Fruit fly (Drosophila melanogaster) whole organism, embryonic: ENCODE data around the gene SNRPG.

Experiments used
- Asciz ChIP-seq: fragments of 200-800 bp; sonication (Bioruptor generic); optimal IDR thresholded peaks from 2 replicates; lab custom pipeline; 2017; ENCODE audit warnings: missing biosample characterization, mild to moderate bottlenecking, missing genetic modification characterization, missing genetic modification reagents
- Bdp1 ChIP-seq: fragments of 200-800 bp; sonication (Bioruptor generic); optimal IDR thresholded peaks from 3 replicates; lab custom pipeline; 2016; ENCODE audit warnings: missing biosample characterization, missing genetic modification characterization
- CG10462 ChIP-seq: fragments of 200-800 bp; sonication (Bioruptor generic); optimal IDR thresholded peaks from 2 replicates; lab custom pipeline; 2016; ENCODE audit warnings: missing biosample characterization, missing genetic modification characterization
- CG10979 ChIP-seq: fragments of 200-800 bp; sonication (Bioruptor generic); optimal IDR thresholded peaks from 2 replicates; lab custom pipeline; 2018; ENCODE audit warnings: missing biosample characterization, mild to moderate bottlenecking, missing genetic modification characterization, moderate library complexity
- CG11504 ChIP-seq: fragments of 200-800 bp; sonication (Bioruptor generic); optimal IDR thresholded peaks from 3 replicates; lab custom pipeline; 2019; ENCODE audit warnings: missing biosample characterization, mild to moderate bottlenecking, missing genetic modification characterization, moderate library complexity
- CG12942 ChIP-seq: fragments of 200-800 bp; sonication (Bioruptor generic); optimal IDR thresholded peaks from 3 replicates; lab custom pipeline; 2016; ENCODE audit warnings: missing biosample characterization, missing genetic modification characterization
- CG15479 ChIP-seq: fragments of 200-800 bp; sonication (Bioruptor generic); optimal IDR thresholded peaks from 3 replicates; lab custom pipeline; 2019; ENCODE audit warnings: missing biosample characterization, mild to moderate bottlenecking, missing genetic modification characterization, moderate library complexity
- CG15601 ChIP-seq: fragments of 200-800 bp; sonication (Bioruptor generic); optimal IDR thresholded peaks from 3 replicates; lab custom pipeline; 2019; ENCODE audit warnings: missing biosample characterization, mild to moderate bottlenecking, missing genetic modification characterization, moderate library complexity
- CG16815 ChIP-seq: fragments of 200-800 bp; sonication (Bioruptor generic); optimal IDR thresholded peaks from 3 replicates; lab custom pipeline; 2017; ENCODE audit warnings: missing biosample characterization, mild to moderate bottlenecking, missing genetic modification characterization
- CG18476 ChIP-seq: fragments of 200-800 bp; sonication (Bioruptor generic); optimal IDR thresholded peaks from 2 replicates; lab custom pipeline; 2016; ENCODE audit warnings: missing biosample characterization, mild to moderate bottlenecking, missing genetic modification characterization
- CG2712 ChIP-seq: fragments of 200-800 bp; optimal IDR thresholded peaks from 3 replicates; lab custom pipeline; 2019; ENCODE audit warnings: missing biosample characterization, mild to moderate bottlenecking, missing genetic modification characterization, moderate library complexity
- CG2875 ChIP-seq: fragments of 200-800 bp; sonication (Bioruptor generic); optimal IDR thresholded peaks from 2 replicates; lab custom pipeline; 2017; ENCODE audit warnings: missing biosample characterization, mild to moderate bottlenecking, missing genetic modification characterization, missing genetic modification reagents
- CG32767 ChIP-seq: fragments of 200-800 bp; sonication (Bioruptor generic); IDR thresholded peaks from 2 replicates; pipeline ENCODE4 v1.3.6; 2022; ENCODE audit warnings: missing biosample characterization, missing genetic modification characterization
- CG4404 ChIP-seq: fragments of 200-800 bp; sonication (Bioruptor generic); IDR thresholded peaks from 2 replicates; pipeline ENCODE4 v1.3.6; 2022; ENCODE audit warnings: missing biosample characterization, missing genetic modification characterization
- CG6689 ChIP-seq: fragments of 200-800 bp; sonication (Bioruptor generic); IDR thresholded peaks from 2 replicates; pipeline ENCODE4 v1.3.6; 2022; ENCODE audit warnings: missing biosample characterization, missing genetic modification characterization
- CG7987 ChIP-seq: fragments of 200-800 bp; sonication (Bioruptor generic); optimal IDR thresholded peaks from 2 replicates; lab custom pipeline; 2018; ENCODE audit warnings: missing biosample characterization, mild to moderate bottlenecking, missing genetic modification characterization, moderate library complexity
- CG8924 ChIP-seq: fragments of 200-800 bp; optimal IDR thresholded peaks from 3 replicates; lab custom pipeline; 2019; ENCODE audit warnings: missing biosample characterization, mild to moderate bottlenecking, missing genetic modification characterization, moderate library complexity
- CoRest ChIP-seq: fragments of 200-800 bp; sonication (Bioruptor generic); optimal IDR thresholded peaks from 3 replicates; lab custom pipeline; 2018; ENCODE audit warnings: missing biosample characterization, mild to moderate bottlenecking, missing genetic modification characterization, moderate library complexity
- CrebB ChIP-seq: fragments of 200-800 bp; sonication (Bioruptor generic); optimal IDR thresholded peaks from 3 replicates; lab custom pipeline; 2018; ENCODE audit warnings: missing biosample characterization, mild to moderate bottlenecking, missing genetic modification characterization
- Ets97D ChIP-seq: fragments of 200-800 bp; sonication (Bioruptor generic); optimal IDR thresholded peaks from 3 replicates; lab custom pipeline; 2016; ENCODE audit warnings: missing biosample characterization, missing genetic modification characterization
- Hr51 ChIP-seq, 2 experiments: fragments of 200-800 bp; sonication (Bioruptor generic); optimal IDR thresholded peaks; 2 replicates in 1 of 2; 3 replicates in 1 of 2; lab custom pipeline; 2016 to 2018; ENCODE audit warnings: missing biosample characterization in 2 of 2, missing genetic modification characterization in 2 of 2, mild to moderate bottlenecking in 1 of 2, moderate library complexity in 1 of 2
- Jarid2 ChIP-seq: fragments of 200-800 bp; sonication (Bioruptor generic); optimal IDR thresholded peaks from 3 replicates; lab custom pipeline; 2017; ENCODE audit warnings: mild to moderate bottlenecking, missing biosample characterization, missing genetic modification reagents, missing genetic modification characterization
- MTF-1 ChIP-seq: fragments of 200-800 bp; sonication (Bioruptor generic); optimal IDR thresholded peaks from 2 replicates; lab custom pipeline; 2018; ENCODE audit warnings: missing biosample characterization, mild to moderate bottlenecking, missing genetic modification characterization, borderline replicate concordance
- Mes4 ChIP-seq: fragments of 200-800 bp; sonication (Bioruptor generic); optimal IDR thresholded peaks from 2 replicates; lab custom pipeline; 2016; ENCODE audit warnings: missing biosample characterization, missing genetic modification characterization
- Nf-YA ChIP-seq: fragments of 200-800 bp; sonication (Bioruptor generic); IDR thresholded peaks from 2 replicates; pipeline ENCODE4 v1.3.6; 2022; ENCODE audit warnings: missing biosample characterization, missing genetic modification characterization
- Nf-YB ChIP-seq: fragments of 200-800 bp; sonication (Bioruptor generic); optimal IDR thresholded peaks from 3 replicates; lab custom pipeline; 2019; ENCODE audit warnings: missing biosample characterization, mild to moderate bottlenecking, missing genetic modification characterization, moderate library complexity
- Pdp1 ChIP-seq, 2 experiments: fragments of 200-800 bp; sonication (Bioruptor generic); optimal IDR thresholded peaks; 3 replicates each; lab custom pipeline; 2016; ENCODE audit warnings: missing biosample characterization in 2 of 2, missing genetic modification characterization in 2 of 2, mild to moderate bottlenecking in 1 of 2, moderate library complexity in 1 of 2
- Rfx ChIP-seq: fragments of 200-800 bp; sonication (Bioruptor generic); IDR thresholded peaks from 2 replicates; pipeline ENCODE4 v1.3.6; 2022; ENCODE audit warnings: missing biosample characterization, missing genetic modification characterization
- Sox100B ChIP-seq: fragments of 200-800 bp; sonication (Bioruptor generic); optimal IDR thresholded peaks from 3 replicates; lab custom pipeline; 2018; ENCODE audit warnings: missing biosample characterization, mild to moderate bottlenecking, missing genetic modification characterization
- Spps ChIP-seq: fragments of 200-800 bp; sonication (Bioruptor generic); optimal IDR thresholded peaks from 2 replicates; lab custom pipeline; 2018; ENCODE audit warnings: missing biosample characterization, mild to moderate bottlenecking, missing genetic modification characterization
- bigmax ChIP-seq: fragments of 200-800 bp; sonication (Bioruptor generic); optimal IDR thresholded peaks from 2 replicates; lab custom pipeline; 2018; ENCODE audit warnings: missing biosample characterization, mild to moderate bottlenecking, missing genetic modification characterization
- cad ChIP-seq: fragments of >200 bp; optimal IDR thresholded peaks from 2 replicates; lab custom pipeline; 2017; ENCODE audit warnings: missing biosample characterization, missing genetic modification characterization
- dimm ChIP-seq: fragments of 200-800 bp; sonication (Bioruptor generic); IDR thresholded peaks from 2 replicates; pipeline ENCODE4 v1.3.6; 2022; ENCODE audit warnings: missing biosample characterization, missing genetic modification characterization
- dmrt11E ChIP-seq: fragments of 200-800 bp; sonication (Bioruptor generic); optimal IDR thresholded peaks from 3 replicates; lab custom pipeline; 2018; ENCODE audit warnings: missing biosample characterization, mild to moderate bottlenecking, missing genetic modification characterization, moderate library complexity
- eyg ChIP-seq: fragments of 200-800 bp; sonication (Bioruptor generic); optimal IDR thresholded peaks from 3 replicates; lab custom pipeline; 2016; ENCODE audit warnings: missing biosample characterization, missing genetic modification characterization
- gcm ChIP-seq: fragments of 200-800 bp; sonication (Bioruptor generic); optimal IDR thresholded peaks from 2 replicates; lab custom pipeline; 2019; ENCODE audit warnings: missing biosample characterization, mild to moderate bottlenecking, missing genetic modification characterization, moderate library complexity
- gsb-n ChIP-seq: fragments of 200-800 bp; sonication (Bioruptor generic); optimal IDR thresholded peaks from 3 replicates; lab custom pipeline; 2018; ENCODE audit warnings: missing biosample characterization, mild to moderate bottlenecking, missing genetic modification characterization
- inv ChIP-seq: fragments of 200-800 bp; sonication (Bioruptor generic); IDR thresholded peaks from 2 replicates; pipeline ENCODE4 v1.3.6; 2022; ENCODE audit warnings: missing biosample characterization, missing genetic modification characterization; ENCODE audit not compliant: partially characterized antibody
- lab ChIP-seq: fragments of 200-800 bp; sonication (Bioruptor generic); optimal IDR thresholded peaks from 3 replicates; lab custom pipeline; 2017; ENCODE audit warnings: missing biosample characterization, missing genetic modification characterization, mild to moderate bottlenecking, moderate library complexity, missing genetic modification reagents
- odd ChIP-seq: fragments of 200-800 bp; sonication (Bioruptor generic); optimal IDR thresholded peaks from 2 replicates; lab custom pipeline; 2017; ENCODE audit warnings: missing biosample characterization, mild to moderate bottlenecking, missing genetic modification characterization
- org-1 ChIP-seq: fragments of 200-800 bp; sonication (Bioruptor generic); optimal IDR thresholded peaks from 2 replicates; lab custom pipeline; 2017; ENCODE audit warnings: missing biosample characterization, missing genetic modification characterization
- prd ChIP-seq, 3 experiments: fragments of >200 bp in 2 of 3; fragments of 200-800 bp in 1 of 3; sonication (Bioruptor generic) in 1 of 3; optimal IDR thresholded peaks in 2 of 3; IDR thresholded peaks in 1 of 3; 2 replicates in 2 of 3; 3 replicates in 1 of 3; pipeline versions ENCODE4 v1.3.6 to Lab custom; 2017 to 2022; ENCODE audit warnings: missing biosample characterization in 1 of 3, missing genetic modification characterization in 1 of 3
- sqz ChIP-seq: fragments of 200-800 bp; sonication (Bioruptor generic); optimal IDR thresholded peaks from 3 replicates; lab custom pipeline; 2018; ENCODE audit warnings: missing biosample characterization, mild to moderate bottlenecking, missing genetic modification characterization
- sr ChIP-seq: fragments of 200-800 bp; sonication (Bioruptor generic); IDR thresholded peaks from 3 replicates; pipeline ENCODE4 v1.3.6; 2022; ENCODE audit warnings: missing biosample characterization, missing genetic modification characterization
- stc ChIP-seq: fragments of 200-800 bp; sonication (Bioruptor generic); IDR thresholded peaks from 2 replicates; pipeline ENCODE4 v1.3.6; 2022; ENCODE audit warnings: missing biosample characterization, missing genetic modification characterization
- sug ChIP-seq: fragments of 200-800 bp; optimal IDR thresholded peaks from 2 replicates; lab custom pipeline; 2019; ENCODE audit warnings: missing biosample characterization, mild to moderate bottlenecking, missing genetic modification characterization, moderate library complexity
- yki ChIP-seq: fragments of >200 bp; optimal IDR thresholded peaks from 3 replicates; lab custom pipeline; 2018
- zen ChIP-seq: fragments of 200-800 bp; sonication (Bioruptor generic); optimal IDR thresholded peaks from 3 replicates; lab custom pipeline; 2018; ENCODE audit warnings: missing biosample characterization, mild to moderate bottlenecking, missing genetic modification characterization, moderate library complexity

SNRPG gene

DNA sequence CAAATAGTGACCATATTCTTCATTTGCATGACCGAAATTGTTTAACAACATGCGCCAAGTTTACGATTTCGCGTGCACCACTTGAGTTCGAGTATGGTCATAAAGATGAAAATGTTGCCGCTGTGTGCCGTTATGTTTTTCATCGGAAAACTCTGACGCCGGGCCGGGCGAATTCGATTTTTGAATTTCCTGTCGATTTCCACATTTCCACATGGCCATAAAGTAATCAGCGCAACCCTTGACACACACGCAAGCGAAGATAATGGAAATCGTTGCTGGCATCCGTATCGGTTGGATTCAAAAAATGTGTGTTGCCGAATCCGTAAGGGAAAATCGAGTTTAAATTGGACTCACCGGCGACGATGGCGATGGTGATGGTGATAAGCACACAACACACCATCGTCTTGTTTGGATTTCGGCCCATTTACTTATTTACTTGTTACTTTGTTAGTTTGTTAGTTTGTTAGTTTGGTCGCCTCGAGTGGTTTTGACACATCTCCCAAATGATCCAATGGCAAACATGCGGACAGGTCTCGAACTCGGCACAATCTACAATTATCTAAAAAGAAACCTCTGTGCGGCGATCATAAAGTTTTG lies 4.4 kb upstream of the SNRPG start (continued):
- TF ChIP-seq CG7987 (GFP tag; lab: Kevin White, UChicago) = peak; percentile 53
- TF ChIP-seq Asciz (GFP tag; lab: Kevin White, UChicago) = peak; percentile 64
- TF ChIP-seq org-1 (GFP tag; lab: Kevin White, UChicago) = peak; percentile 38
- peak; percentile 59 for TF ChIP-seq odd
- no peak for TF ChIP-seq Ets97D (GFP tag; lab: Kevin White, UChicago)
- peak; percentile 2 for TF ChIP-seq CG16815
- peak; percentile 90 for TF ChIP-seq cad
- peak; percentile 6 for TF ChIP-seq CoRest
- TF ChIP-seq CG10979 = peak; percentile 40
- peak; percentile 27 for TF ChIP-seq CG8924 (tag; lab: Kevin White, UChicago)
- no peak for TF ChIP-seq eyg
- no peak for TF ChIP-seq CG4404
- peak; percentile 25; the same call in 1 of the 2 replicates for TF ChIP-seq CG6689 (GFP tag; lab: Robert Waterston, UW)
- peak; percentile 7 for TF ChIP-seq CG10462 (GFP tag; lab: Kevin White, UChicago)
- TF ChIP-seq CG18476 (GFP tag; lab: Kevin White, UChicago) = peak; percentile 8
- peak; percentile 61 for TF ChIP-seq CG11504 (tag; lab: Kevin White, UChicago)
- TF ChIP-seq Mes4 (GFP tag; lab: Kevin White, UChicago) = peak; percentile 51
- peak; percentile 54 for TF ChIP-seq MTF-1 (GFP tag; lab: Kevin White, UChicago)
- peak; percentile 50 for TF ChIP-seq CG15601
- TF ChIP-seq sug = peak; percentile 28
- peak; percentile 45 for TF ChIP-seq Sox100B (GFP tag; lab: Kevin White, UChicago)
- TF ChIP-seq gcm = peak; percentile 39
- TF ChIP-seq Hr51 (GFP tag; optimal IDR thresholded peaks at IDR 0.05; lab: Kevin White, UChicago) = peak; percentile 17 to 21
- TF ChIP-seq dimm (GFP tag; lab: Robert Waterston, UW) = no peak
- TF ChIP-seq prd (optimal IDR thresholded peaks at IDR 0.05; lab: Kevin White, UChicago) = no peak
- TF ChIP-seq prd (GFP tag; IDR thresholded peaks at IDR 0.05; lab: Robert Waterston, UW) = peak; percentile 35; the same call in 1 of the 3 replicates
- TF ChIP-seq CG32767 (GFP tag; lab: Robert Waterston, UW) = 0 out of 2 replicates have a peak, but pooled peaks have one; percentile 23
- peak; percentile 80 for TF ChIP-seq CG2875
- TF ChIP-seq sr = 0 out of 3 replicates have a peak, but pooled peaks have one; percentile 26
- TF ChIP-seq CrebB (tag; lab: Kevin White, UChicago) = peak; percentile 60
- TF ChIP-seq sqz = peak; percentile 38
- peak; percentile 22; the same call in 1 of the 2 replicates for TF ChIP-seq stc (GFP tag; lab: Robert Waterston, UW)
- peak; percentile 68 for TF ChIP-seq dmrt11E (tag; lab: Kevin White, UChicago)
- TF ChIP-seq inv (GFP tag; lab: Robert Waterston, UW) = no peak
- TF ChIP-seq Pdp1 (GFP tag; optimal IDR thresholded peaks at IDR 0.05; lab: Kevin White, UChicago) = peak in 1 of 2 experiments; percentile 41
- TF ChIP-seq CG12942 (GFP tag; lab: Kevin White, UChicago) = peak; percentile 14
- peak; percentile 28 for TF ChIP-seq Bdp1 (GFP tag; lab: Kevin White, UChicago)
- TF ChIP-seq bigmax = no peak
- peak; percentile 55 for TF ChIP-seq lab
- TF ChIP-seq Spps (tag; lab: Kevin White, UChicago) = peak; percentile 16
- TF ChIP-seq yki = no peak
- TF ChIP-seq Nf-YB = peak; percentile 37
- TF ChIP-seq Rfx (GFP tag; lab: Robert Waterston, UW) = no peak
- TF ChIP-seq Jarid2 (GFP tag; lab: Kevin White, UChicago) = peak; percentile 3
- TF ChIP-seq gsb-n (tag; lab: Kevin White, UChicago) = peak; percentile 76
- peak; percentile 52 for TF ChIP-seq zen
- TF ChIP-seq CG15479 (GFP tag; lab: Kevin White, UChicago) = peak; percentile 52
- peak; percentile 41 for TF ChIP-seq CG2712
- TF ChIP-seq Nf-YA = 0 out of 2 replicates have a peak, but pooled peaks have one; percentile 28
